Fruit fly (Drosophila melanogaster) whole organism, embryonic: Measurements from ENCODE around the gene Kah.
A peak's percentile ranks its signal among the peaks of the same experiment; 100 is the strongest.

Experiments used
- Asciz ChIP-seq: fragments of 200-800 bp; sonication (Bioruptor generic); optimal IDR thresholded peaks from 2 replicates; lab custom pipeline; 2017; ENCODE audit warnings: missing biosample characterization, mild to moderate bottlenecking, missing genetic modification characterization, missing genetic modification reagents
- Awh ChIP-seq: fragments of 200-800 bp; sonication (Bioruptor generic); IDR thresholded peaks from 2 replicates; pipeline ENCODE4, ENCODE4 v1.3.6; 2022; ENCODE audit warnings: missing biosample characterization, missing genetic modification characterization
- Bgb ChIP-seq: fragments of 200-800 bp; sonication (Bioruptor generic); IDR thresholded peaks from 2 replicates; pipeline ENCODE4 v1.3.6; 2022; ENCODE audit warnings: missing biosample characterization, missing genetic modification characterization; ENCODE audit not compliant: partially characterized antibody
- CG1024 ChIP-seq: fragments of 200-800 bp; sonication (Bioruptor generic); IDR thresholded peaks from 2 replicates; pipeline ENCODE4 v1.3.6; 2022; ENCODE audit warnings: missing biosample characterization, missing genetic modification characterization
- CG11456 ChIP-seq: fragments of 200-800 bp; sonication (Bioruptor generic); IDR thresholded peaks from 3 replicates; pipeline ENCODE4 v1.3.6; 2022; ENCODE audit warnings: missing biosample characterization, missing genetic modification characterization
- CG12659 ChIP-seq: fragments of 200-800 bp; sonication (Bioruptor generic); optimal IDR thresholded peaks from 3 replicates; lab custom pipeline; 2017; ENCODE audit warnings: mild to moderate bottlenecking, missing biosample characterization, missing genetic modification reagents, missing genetic modification characterization
- CG13287 ChIP-seq: fragments of 200-800 bp; sonication (Bioruptor generic); IDR thresholded peaks from 2 replicates; pipeline ENCODE4 v1.3.6; 2022; ENCODE audit warnings: missing biosample characterization, missing genetic modification characterization; ENCODE audit not compliant: partially characterized antibody
- CG13624 ChIP-seq: fragments of 200-800 bp; sonication (Bioruptor generic); optimal IDR thresholded peaks from 2 replicates; lab custom pipeline; 2016; ENCODE audit warnings: missing biosample characterization, missing genetic modification characterization
- CG15269 ChIP-seq: fragments of 200-800 bp; sonication (Bioruptor generic); optimal IDR thresholded peaks from 2 replicates; lab custom pipeline; 2018; ENCODE audit warnings: missing biosample characterization, mild to moderate bottlenecking, missing genetic modification characterization, moderate library complexity
- CG15479 ChIP-seq: fragments of 200-800 bp; sonication (Bioruptor generic); optimal IDR thresholded peaks from 3 replicates; lab custom pipeline; 2019; ENCODE audit warnings: missing biosample characterization, mild to moderate bottlenecking, missing genetic modification characterization, moderate library complexity
- CG17829 ChIP-seq: fragments of 200-800 bp; optimal IDR thresholded peaks from 2 replicates; lab custom pipeline; 2019; ENCODE audit warnings: missing biosample characterization, mild to moderate bottlenecking, missing genetic modification characterization, moderate library complexity
- CG18262 ChIP-seq: fragments of 200-800 bp; optimal IDR thresholded peaks from 3 replicates; lab custom pipeline; 2019; ENCODE audit warnings: missing biosample characterization, mild to moderate bottlenecking, missing genetic modification characterization, moderate library complexity
- CG18476 ChIP-seq: fragments of 200-800 bp; sonication (Bioruptor generic); optimal IDR thresholded peaks from 2 replicates; lab custom pipeline; 2016; ENCODE audit warnings: missing biosample characterization, mild to moderate bottlenecking, missing genetic modification characterization
- CG18619 ChIP-seq: fragments of 200-800 bp; sonication (Bioruptor generic); optimal IDR thresholded peaks from 3 replicates; lab custom pipeline; 2017; ENCODE audit warnings: missing biosample characterization, mild to moderate bottlenecking, missing genetic modification characterization
- CG2875 ChIP-seq: fragments of 200-800 bp; sonication (Bioruptor generic); optimal IDR thresholded peaks from 2 replicates; lab custom pipeline; 2017; ENCODE audit warnings: missing biosample characterization, mild to moderate bottlenecking, missing genetic modification characterization, missing genetic modification reagents
- CG34422 ChIP-seq: fragments of 200-800 bp; sonication (Bioruptor generic); IDR thresholded peaks from 3 replicates; pipeline ENCODE4 v1.3.6; 2022; ENCODE audit warnings: missing biosample characterization, missing genetic modification characterization
- CG6689 ChIP-seq: fragments of 200-800 bp; sonication (Bioruptor generic); IDR thresholded peaks from 2 replicates; pipeline ENCODE4 v1.3.6; 2022; ENCODE audit warnings: missing biosample characterization, missing genetic modification characterization
- CG9609 ChIP-seq: fragments of 200-800 bp; sonication (Bioruptor generic); optimal IDR thresholded peaks from 3 replicates; lab custom pipeline; 2016; ENCODE audit warnings: missing biosample characterization, missing genetic modification characterization
- CTCF ChIP-seq: fragments of 200-800 bp; sonication (Bioruptor generic); optimal IDR thresholded peaks from 2 replicates; lab custom pipeline; 2017; ENCODE audit warnings: missing biosample characterization, mild to moderate bottlenecking, missing genetic modification characterization, moderate library complexity
- Drgx ChIP-seq: fragments of 200-800 bp; sonication (Bioruptor generic); IDR thresholded peaks from 2 replicates; pipeline ENCODE4 v1.3.6; 2022; ENCODE audit warnings: missing biosample characterization, missing genetic modification characterization
- Eip74EF ChIP-seq, 2 experiments: fragments of 200-800 bp in 1 of 2; fragments of >200 bp in 1 of 2; sonication (Bioruptor generic) in 1 of 2; optimal IDR thresholded peaks; 2 replicates each; lab custom pipeline; 2017 to 2019; ENCODE audit warnings: missing biosample characterization in 2 of 2, missing genetic modification characterization in 2 of 2, mild to moderate bottlenecking in 1 of 2, moderate library complexity in 1 of 2
- Hey ChIP-seq: fragments of 200-800 bp; sonication (Bioruptor generic); optimal IDR thresholded peaks from 3 replicates; lab custom pipeline; 2018; ENCODE audit warnings: missing biosample characterization, mild to moderate bottlenecking, missing genetic modification characterization
- Med ChIP-seq: fragments of 200-800 bp; sonication (Bioruptor generic); peaks from one replicate; lab custom pipeline; 2016; ENCODE audit warnings: missing biosample characterization, missing genetic modification characterization, mild to moderate bottlenecking, inconsistent platforms, moderate library complexity
- Mrtf ChIP-seq: fragments of 200-800 bp; sonication (Bioruptor generic); IDR thresholded peaks from 3 replicates; pipeline ENCODE4 v1.3.6; 2022; ENCODE audit warnings: missing biosample characterization, missing genetic modification characterization
- Neu2 ChIP-seq: fragments of 200-800 bp; sonication (Bioruptor generic); optimal IDR thresholded peaks from 3 replicates; lab custom pipeline; 2016; ENCODE audit warnings: missing biosample characterization, missing genetic modification characterization, borderline replicate concordance
- Ptx1 ChIP-seq: fragments of 200-800 bp; sonication (Bioruptor generic); IDR thresholded peaks from 2 replicates; pipeline ENCODE4 v1.3.6; 2022; ENCODE audit warnings: missing biosample characterization, missing genetic modification characterization
- Sox100B ChIP-seq: fragments of 200-800 bp; sonication (Bioruptor generic); optimal IDR thresholded peaks from 3 replicates; lab custom pipeline; 2018; ENCODE audit warnings: missing biosample characterization, mild to moderate bottlenecking, missing genetic modification characterization
- chinmo ChIP-seq: fragments of 200-800 bp; sonication (Bioruptor generic); IDR thresholded peaks from 4 replicates; pipeline ENCODE4 v1.3.6; 2022; ENCODE audit warnings: missing biosample characterization, missing genetic modification characterization; ENCODE audit not compliant: partially characterized antibody
- crp ChIP-seq, 2 experiments: fragments of 200-800 bp; sonication (Bioruptor generic); optimal IDR thresholded peaks; 2 replicates in 1 of 2; 3 replicates in 1 of 2; lab custom pipeline; 2017; ENCODE audit warnings: missing biosample characterization in 2 of 2, missing genetic modification characterization in 2 of 2, mild to moderate bottlenecking in 1 of 2, moderate library complexity in 1 of 2
- ewg ChIP-seq: fragments of 200-800 bp; sonication (Bioruptor generic); optimal IDR thresholded peaks from 3 replicates; lab custom pipeline; 2017; ENCODE audit warnings: mild to moderate bottlenecking, missing biosample characterization, missing genetic modification reagents, missing genetic modification characterization
- ftz-f1 ChIP-seq: fragments of 200-800 bp; sonication (Bioruptor generic); optimal IDR thresholded peaks from 2 replicates; lab custom pipeline; 2016; ENCODE audit warnings: missing biosample characterization, missing genetic modification characterization
- h ChIP-seq: fragments of >200 bp; optimal IDR thresholded peaks from 2 replicates; lab custom pipeline; 2017
- lbe ChIP-seq: fragments of 200-800 bp; sonication (Bioruptor generic); optimal IDR thresholded peaks from 2 replicates; lab custom pipeline; 2016; ENCODE audit warnings: missing biosample characterization, mild to moderate bottlenecking, missing genetic modification characterization
- mld ChIP-seq: fragments of 200-800 bp; sonication (Bioruptor generic); IDR thresholded peaks from 3 replicates; pipeline ENCODE4 v1.3.6; 2022; ENCODE audit warnings: missing biosample characterization, missing genetic modification characterization; ENCODE audit not compliant: partially characterized antibody
- nerfin-2 ChIP-seq: fragments of 200-800 bp; sonication (Bioruptor generic); IDR thresholded peaks from 2 replicates; pipeline ENCODE4 v1.3.6; 2022; ENCODE audit warnings: missing biosample characterization, missing genetic modification characterization; ENCODE audit not compliant: partially characterized antibody
- nmo ChIP-seq: fragments of 200-800 bp; sonication (Bioruptor generic); optimal IDR thresholded peaks from 2 replicates; lab custom pipeline; 2018; ENCODE audit warnings: missing biosample characterization, mild to moderate bottlenecking, missing genetic modification characterization, moderate library complexity
- phol ChIP-seq: fragments of 200-800 bp; sonication (Bioruptor generic); optimal IDR thresholded peaks from 3 replicates; lab custom pipeline; 2018; ENCODE audit warnings: missing biosample characterization, mild to moderate bottlenecking, missing genetic modification characterization, moderate library complexity
- sc ChIP-seq, 3 experiments: fragments of >200 bp in 2 of 3; fragments of 200-800 bp in 1 of 3; sonication (Bioruptor generic) in 1 of 3; optimal IDR thresholded peaks; 2 replicates in 2 of 3; 3 replicates in 1 of 3; lab custom pipeline; 2017; ENCODE audit warnings: mild to moderate bottlenecking in 1 of 3, missing biosample characterization in 1 of 3, missing genetic modification characterization in 1 of 3, missing genetic modification reagents in 1 of 3
- scrt ChIP-seq: fragments of 200-800 bp; sonication (Bioruptor generic); optimal IDR thresholded peaks from 2 replicates; lab custom pipeline; 2018; ENCODE audit warnings: missing biosample characterization, mild to moderate bottlenecking, missing genetic modification characterization, moderate library complexity
- sd ChIP-seq: fragments of 200-800 bp; sonication (Bioruptor generic); optimal IDR thresholded peaks from 3 replicates; lab custom pipeline; 2018; ENCODE audit warnings: missing biosample characterization, mild to moderate bottlenecking, missing genetic modification characterization, moderate library complexity
- stwl ChIP-seq: fragments of 200-800 bp; sonication (Bioruptor generic); optimal IDR thresholded peaks from 3 replicates; lab custom pipeline; 2018; ENCODE audit warnings: missing biosample characterization, mild to moderate bottlenecking, missing genetic modification characterization, moderate library complexity
- trh ChIP-seq: fragments of 200-800 bp; sonication (Bioruptor generic); optimal IDR thresholded peaks from 2 replicates; lab custom pipeline; 2016; ENCODE audit warnings: missing biosample characterization, missing genetic modification characterization
- wek ChIP-seq: fragments of 200-800 bp; sonication (Bioruptor generic); optimal IDR thresholded peaks from 3 replicates; lab custom pipeline; 2018; ENCODE audit warnings: missing biosample characterization, mild to moderate bottlenecking, missing genetic modification characterization, moderate library complexity
- zen ChIP-seq: fragments of 200-800 bp; sonication (Bioruptor generic); optimal IDR thresholded peaks from 3 replicates; lab custom pipeline; 2018; ENCODE audit warnings: missing biosample characterization, mild to moderate bottlenecking, missing genetic modification characterization, moderate library complexity
- zfh1 ChIP-seq: fragments of 200-800 bp; sonication (Bioruptor generic); IDR thresholded peaks from 3 replicates; pipeline ENCODE4 v1.3.6; 2022; ENCODE audit warnings: missing biosample characterization, missing genetic modification characterization

Gene Kah

DNA sequence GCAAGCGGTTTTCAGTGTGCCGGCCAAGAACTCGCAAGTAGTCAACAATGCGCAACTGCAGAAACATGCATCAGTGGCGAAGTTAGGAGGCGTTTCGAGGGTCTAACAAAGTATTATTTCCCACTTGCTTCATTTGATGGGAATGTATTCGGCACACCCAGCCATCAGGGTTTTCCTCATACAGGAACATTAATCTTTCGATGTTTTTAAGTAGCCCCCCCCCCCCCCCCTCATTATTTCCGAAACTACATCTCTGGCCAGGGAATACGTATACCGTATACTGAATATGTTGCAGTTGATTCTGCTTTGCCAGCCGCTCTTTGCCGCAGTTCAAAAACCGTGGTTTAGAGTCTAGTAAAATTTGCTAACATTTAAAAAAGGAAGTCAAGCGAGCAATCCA, 13.5 kb upstream of the Kah start:
- no peak for TF ChIP-seq CG15479 (GFP tag; lab: Kevin White, UChicago)
- peak; percentile 44 for TF ChIP-seq Med (GFP tag; lab: Kevin White, UChicago)
- TF ChIP-seq phol (tag; lab: Kevin White, UChicago), result no peak
- no peak for TF ChIP-seq Asciz (GFP tag; lab: Kevin White, UChicago)
- TF ChIP-seq Drgx (GFP tag; lab: Robert Waterston, UW), result peak; percentile 90
- 0 out of 2 replicates have a peak, but pooled peaks have one; percentile 8 for TF ChIP-seq Ptx1 (GFP tag; lab: Robert Waterston, UW)
- no peak for TF ChIP-seq h (lab: Kevin White, UChicago)
- TF ChIP-seq zfh1 (GFP tag; lab: Robert Waterston, UW), result no peak
- TF ChIP-seq CG1024 (GFP tag; lab: Robert Waterston, UW), result no peak
- no peak for TF ChIP-seq Neu2 (GFP tag; lab: Kevin White, UChicago)
- 0 out of 3 replicates have a peak, but pooled peaks have one; percentile 6 for TF ChIP-seq CG11456 (GFP tag; lab: Robert Waterston, UW)
- TF ChIP-seq ewg (GFP tag; lab: Kevin White, UChicago), result peak; percentile 3

DNA sequence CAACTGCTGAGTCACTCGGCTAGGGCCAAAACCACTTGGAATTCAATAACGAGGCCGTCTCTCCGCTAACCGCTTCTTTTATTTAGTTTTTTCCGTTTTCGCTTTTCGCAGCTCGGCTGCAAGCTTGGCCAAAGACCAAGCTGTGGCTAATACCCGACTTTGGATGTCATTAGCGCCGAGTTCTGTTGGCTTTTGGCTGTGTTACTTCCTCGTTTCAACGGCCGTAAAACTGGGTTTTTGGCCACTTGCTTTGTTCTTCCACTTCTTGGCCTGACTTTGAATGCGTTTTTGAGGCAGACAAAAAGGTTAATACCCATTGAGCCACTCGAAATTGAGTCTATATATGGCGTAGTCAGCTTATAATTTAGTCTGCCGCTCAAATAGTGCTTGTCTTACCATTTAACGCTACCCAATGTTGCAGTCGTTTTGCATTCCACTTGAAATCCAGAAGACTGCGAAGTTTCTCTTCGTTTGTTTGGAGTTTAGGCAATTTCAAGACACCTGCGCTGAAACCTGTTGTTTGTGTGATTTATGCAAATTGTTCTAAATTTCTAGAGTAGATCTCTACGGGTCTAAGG, 12.6 kb upstream of the Kah start:
- TF ChIP-seq chinmo (GFP tag; lab: Robert Waterston, UW), result peak; percentile 88; the same call in 2 of the 4 replicates
- TF ChIP-seq Awh (GFP tag; lab: Robert Waterston, UW), result peak; percentile 58
- no peak for TF ChIP-seq Hey (tag; lab: Kevin White, UChicago)
- 0 out of 2 replicates have a peak, but pooled peaks have one; percentile 12 for TF ChIP-seq nerfin-2
- TF ChIP-seq Eip74EF (GFP tag; optimal IDR thresholded peaks at IDR 0.05; lab: Kevin White, UChicago), result peak in 1 of 2 experiments; percentile 71
- TF ChIP-seq crp (GFP tag; optimal IDR thresholded peaks at IDR 0.05; lab: Kevin White, UChicago), result no peak
- no peak for TF ChIP-seq Sox100B
- peak; percentile 38 for TF ChIP-seq sd (tag; lab: Kevin White, UChicago)

DNA sequence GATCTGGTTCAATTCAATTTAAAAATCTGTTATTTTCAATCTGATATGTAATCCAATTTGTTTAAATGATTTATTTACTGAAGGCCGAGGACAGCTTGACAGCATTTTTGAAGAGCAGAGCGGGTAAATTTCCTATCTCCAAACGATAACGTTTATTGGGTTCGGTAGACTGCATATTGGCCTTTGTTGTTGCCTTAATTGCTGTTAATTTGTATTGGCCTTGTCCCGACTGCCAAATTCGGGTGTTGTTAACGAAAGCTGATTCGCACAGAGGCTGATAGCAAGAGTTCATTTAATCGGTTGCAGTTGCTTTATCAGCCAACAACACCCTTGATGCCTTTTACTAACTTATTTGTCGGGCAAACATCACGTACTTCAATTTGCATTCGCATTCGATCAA, 12.0 kb upstream of the Kah start:
- no peak for TF ChIP-seq Bgb (GFP tag; lab: Robert Waterston, UW)
- TF ChIP-seq lbe, result peak; percentile 9
- TF ChIP-seq CG18262 (tag; lab: Kevin White, UChicago), result no peak

DNA sequence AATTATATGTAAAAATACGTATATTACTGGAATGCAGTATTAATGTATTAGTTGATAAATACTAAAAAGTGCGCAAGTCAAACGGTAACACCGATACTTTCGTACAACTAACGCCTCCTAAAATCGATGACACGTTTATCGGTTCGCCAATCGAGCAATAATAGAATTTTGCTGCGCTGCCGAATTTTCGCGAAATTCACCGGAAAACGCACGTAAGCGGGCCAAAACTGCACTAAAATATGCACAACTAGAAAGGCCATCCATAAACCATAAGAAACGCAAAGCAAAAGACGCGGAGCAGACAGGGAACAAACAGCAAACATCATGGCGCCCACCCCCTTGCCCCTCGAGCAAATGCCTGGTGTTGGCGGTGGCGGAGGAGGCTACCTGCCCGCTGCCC, 4.0 kb upstream of the Kah start, which contains the start of gene MED14:
Gene MED14 (plus strand): TSS at position 145 of the 400 bp plus-strand sequence.
- TF ChIP-seq CG13624 (GFP tag; lab: Kevin White, UChicago), result no peak
- TF ChIP-seq CG2875 (GFP tag; lab: Kevin White, UChicago), result no peak
- no peak for TF ChIP-seq CG18619 (GFP tag; lab: Kevin White, UChicago)
- TF ChIP-seq CG34422 (GFP tag; lab: Robert Waterston, UW), result peak; percentile 83; the same call in 1 of the 3 replicates
- no peak for TF ChIP-seq scrt
- no peak for TF ChIP-seq CG18476 (GFP tag; lab: Kevin White, UChicago)
- no peak for TF ChIP-seq sc (optimal IDR thresholded peaks at IDR 0.05; lab: Kevin White, UChicago)
- TF ChIP-seq sc (GFP tag; optimal IDR thresholded peaks at IDR 0.05; lab: Kevin White, UChicago), result no peak
- peak; percentile 76 for TF ChIP-seq CG13287 (GFP tag; lab: Robert Waterston, UW)
- TF ChIP-seq stwl, result peak; percentile 76
- no peak for TF ChIP-seq CG6689 (GFP tag; lab: Robert Waterston, UW)
- TF ChIP-seq ftz-f1, result no peak
- peak; percentile 20 for TF ChIP-seq CG17829 (tag; lab: Kevin White, UChicago)
- TF ChIP-seq CG12659 (GFP tag; lab: Kevin White, UChicago), result peak; percentile 59
- TF ChIP-seq CG9609 (GFP tag; lab: Kevin White, UChicago), result no peak
- TF ChIP-seq zen, result no peak
- TF ChIP-seq Mrtf, result no peak
- peak; percentile 34 for TF ChIP-seq nmo (GFP tag; lab: Kevin White, UChicago)
- no peak for TF ChIP-seq trh (GFP tag; lab: Kevin White, UChicago)
- TF ChIP-seq wek (GFP tag; lab: Kevin White, UChicago), result no peak
- TF ChIP-seq CG15269 (tag; lab: Kevin White, UChicago), result no peak
- TF ChIP-seq mld (GFP tag; lab: Robert Waterston, UW), result peak; percentile 35; the same call in 1 of the 3 replicates
- peak; percentile 34 for TF ChIP-seq CTCF (GFP tag; lab: Kevin White, UChicago)
